Fruit fly (Drosophila melanogaster) whole organism: ENCODE measurements around the gene Pez.

Experiments used
- CG8478 ChIP-seq: fragments of >200 bp; optimal IDR thresholded peaks from 2 replicates; lab custom pipeline; 2018; ENCODE audit warnings: inconsistent platforms
- psq ChIP-seq: fragments of >200 bp; optimal IDR thresholded peaks from 2 replicates; lab custom pipeline; 2017
- usp ChIP-seq: fragments of >200 bp; optimal IDR thresholded peaks from 2 replicates; lab custom pipeline; 2017; ENCODE audit warnings: missing biosample characterization, missing genetic modification characterization, mixed read lengths

DNA sequence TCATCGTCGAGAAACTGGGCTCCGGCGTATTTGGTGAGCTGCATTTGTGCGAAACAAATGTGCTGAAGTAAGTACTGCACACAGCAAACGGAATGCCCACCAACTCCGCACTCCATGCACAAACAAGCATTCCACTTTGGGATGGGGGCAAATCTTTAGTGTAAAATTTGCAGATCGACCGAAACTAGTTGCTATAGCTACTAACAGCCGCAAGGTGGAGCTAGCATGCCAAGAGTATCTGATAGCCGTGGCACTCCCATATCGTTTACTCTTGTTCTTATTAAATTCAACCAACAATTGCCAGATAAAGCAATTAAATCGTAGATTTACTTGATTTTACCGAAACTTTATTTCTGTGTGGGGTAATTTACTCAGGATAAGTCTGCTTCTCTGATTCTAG, 36.9 kb downstream of the Pez start:
- TF ChIP-seq psq (lab: Kevin White, UChicago) = no peak
- no peak for TF ChIP-seq usp (GFP tag; lab: Kevin White, UChicago)
- TF ChIP-seq CG8478 (lab: Kevin White, UChicago) = no peak
